Fruit fly (Drosophila melanogaster) whole organism, embryonic: ENCODE measurements around the gene Nagk.

Source experiments
- Aef1 ChIP-seq: fragments of 200-800 bp; sonication (Bioruptor generic); IDR thresholded peaks from 3 replicates; pipeline ENCODE4 v1.3.6; 2022; ENCODE audit warnings: missing biosample characterization, missing genetic modification characterization
- CG12104 ChIP-seq: fragments of 200-800 bp; sonication (Bioruptor generic); optimal IDR thresholded peaks from 3 replicates; lab custom pipeline; 2016; ENCODE audit warnings: missing biosample characterization, missing genetic modification characterization
- CG12155 ChIP-seq: fragments of 200-800 bp; sonication (Bioruptor generic); optimal IDR thresholded peaks from 3 replicates; lab custom pipeline; 2016; ENCODE audit warnings: missing biosample characterization, missing genetic modification characterization
- CG12219 ChIP-seq: fragments of 200-800 bp; sonication (Bioruptor generic); optimal IDR thresholded peaks from 3 replicates; lab custom pipeline; 2018; ENCODE audit warnings: missing biosample characterization, mild to moderate bottlenecking, missing genetic modification characterization
- CG1233 ChIP-seq: fragments of 200-800 bp; sonication (Bioruptor generic); optimal IDR thresholded peaks from 4 replicates; lab custom pipeline; 2018; ENCODE audit warnings: missing biosample characterization, mild to moderate bottlenecking, missing genetic modification characterization
- CG12659 ChIP-seq: fragments of 200-800 bp; sonication (Bioruptor generic); optimal IDR thresholded peaks from 3 replicates; lab custom pipeline; 2017; ENCODE audit warnings: mild to moderate bottlenecking, missing biosample characterization, missing genetic modification reagents, missing genetic modification characterization
- CG13424 ChIP-seq: fragments of 200-800 bp; sonication (Bioruptor generic); optimal IDR thresholded peaks from 2 replicates; lab custom pipeline; 2019; ENCODE audit warnings: missing biosample characterization, mild to moderate bottlenecking, missing genetic modification characterization, moderate library complexity
- CG14860 ChIP-seq: fragments of 200-800 bp; sonication (Bioruptor generic); IDR thresholded peaks from 3 replicates; pipeline ENCODE4 v1.3.6; 2022; ENCODE audit warnings: missing biosample characterization, missing genetic modification characterization; ENCODE audit not compliant: partially characterized antibody
- CG15269 ChIP-seq: fragments of 200-800 bp; sonication (Bioruptor generic); optimal IDR thresholded peaks from 2 replicates; lab custom pipeline; 2018; ENCODE audit warnings: missing biosample characterization, mild to moderate bottlenecking, missing genetic modification characterization, moderate library complexity
- CG15601 ChIP-seq: fragments of 200-800 bp; sonication (Bioruptor generic); optimal IDR thresholded peaks from 3 replicates; lab custom pipeline; 2019; ENCODE audit warnings: missing biosample characterization, mild to moderate bottlenecking, missing genetic modification characterization, moderate library complexity
- CG15696 ChIP-seq: fragments of 200-800 bp; sonication (Bioruptor generic); optimal IDR thresholded peaks from 2 replicates; lab custom pipeline; 2019; ENCODE audit warnings: missing biosample characterization, mild to moderate bottlenecking, missing genetic modification characterization, moderate library complexity
- CG17361 ChIP-seq: fragments of 200-800 bp; sonication (Bioruptor generic); IDR thresholded peaks from 3 replicates; pipeline ENCODE4 v1.3.6; 2022; ENCODE audit warnings: missing biosample characterization, missing genetic modification characterization
- CG17829 ChIP-seq: fragments of 200-800 bp; optimal IDR thresholded peaks from 2 replicates; lab custom pipeline; 2019; ENCODE audit warnings: missing biosample characterization, mild to moderate bottlenecking, missing genetic modification characterization, moderate library complexity
- CG2116 ChIP-seq: fragments of 200-800 bp; sonication (Bioruptor generic); optimal IDR thresholded peaks from 3 replicates; lab custom pipeline; 2018; ENCODE audit warnings: missing biosample characterization, mild to moderate bottlenecking, missing genetic modification characterization
- CG2889 ChIP-seq: fragments of 200-800 bp; sonication (Bioruptor generic); IDR thresholded peaks from 3 replicates; pipeline ENCODE4 v1.3.6; 2022; ENCODE audit warnings: missing biosample characterization, missing genetic modification characterization
- CG31388 ChIP-seq: fragments of 200-800 bp; sonication (Bioruptor generic); optimal IDR thresholded peaks from 2 replicates; lab custom pipeline; 2016; ENCODE audit warnings: missing biosample characterization, missing genetic modification characterization
- CG32532 ChIP-seq: fragments of 200-800 bp; sonication (Bioruptor generic); IDR thresholded peaks from 2 replicates; pipeline ENCODE4 v1.3.6; 2022; ENCODE audit warnings: missing biosample characterization, missing genetic modification characterization
- CG4360 ChIP-seq: fragments of 200-800 bp; sonication (Bioruptor generic); IDR thresholded peaks from 2 replicates; pipeline ENCODE4 v1.3.6; 2022; ENCODE audit warnings: missing biosample characterization, missing genetic modification characterization
- CG5953 ChIP-seq: fragments of 200-800 bp; sonication (Bioruptor generic); IDR thresholded peaks from 2 replicates; pipeline ENCODE4 v1.3.6; 2022; ENCODE audit warnings: missing biosample characterization, missing genetic modification characterization
- CG8924 ChIP-seq: fragments of 200-800 bp; optimal IDR thresholded peaks from 3 replicates; lab custom pipeline; 2019; ENCODE audit warnings: missing biosample characterization, mild to moderate bottlenecking, missing genetic modification characterization, moderate library complexity
- Eip74EF ChIP-seq, 2 experiments: fragments of 200-800 bp in 1 of 2; fragments of >200 bp in 1 of 2; sonication (Bioruptor generic) in 1 of 2; optimal IDR thresholded peaks; 2 replicates each; lab custom pipeline; 2017 to 2019; ENCODE audit warnings: missing biosample characterization in 2 of 2, missing genetic modification characterization in 2 of 2, mild to moderate bottlenecking in 1 of 2, moderate library complexity in 1 of 2
- Fer3 ChIP-seq: fragments of 200-800 bp; sonication (Bioruptor generic); optimal IDR thresholded peaks from 2 replicates; lab custom pipeline; 2018; ENCODE audit warnings: missing biosample characterization, mild to moderate bottlenecking, missing genetic modification characterization, moderate library complexity
- HLHmδ ChIP-seq: fragments of 200-800 bp; sonication (Bioruptor generic); optimal IDR thresholded peaks from 2 replicates; lab custom pipeline; 2018; ENCODE audit warnings: missing biosample characterization, mild to moderate bottlenecking, missing genetic modification characterization, moderate library complexity
- Hmr ChIP-seq: fragments of 200-800 bp; sonication (Bioruptor generic); optimal IDR thresholded peaks from 3 replicates; lab custom pipeline; 2017; ENCODE audit warnings: mild to moderate bottlenecking, missing biosample characterization, missing genetic modification reagents, missing genetic modification characterization
- MBD-R2 ChIP-seq: fragments of 200-800 bp; sonication (Bioruptor generic); IDR thresholded peaks from 2 replicates; pipeline ENCODE4 v1.3.6; 2022; ENCODE audit warnings: missing biosample characterization, missing genetic modification characterization
- Optix ChIP-seq: fragments of 200-800 bp; sonication (Bioruptor generic); IDR thresholded peaks from 3 replicates; pipeline ENCODE4 v1.3.6; 2022; ENCODE audit warnings: missing biosample characterization, missing genetic modification characterization
- PHDP ChIP-seq: fragments of 200-800 bp; sonication (Bioruptor generic); optimal IDR thresholded peaks from 3 replicates; lab custom pipeline; 2018; ENCODE audit warnings: missing biosample characterization, mild to moderate bottlenecking, missing genetic modification characterization, moderate library complexity
- Poxn ChIP-seq: fragments of 200-800 bp; sonication (Bioruptor generic); IDR thresholded peaks from 2 replicates; pipeline ENCODE4 v1.3.6; 2022; ENCODE audit warnings: missing biosample characterization, missing genetic modification characterization
- Ptx1 ChIP-seq: fragments of 200-800 bp; sonication (Bioruptor generic); IDR thresholded peaks from 2 replicates; pipeline ENCODE4 v1.3.6; 2022; ENCODE audit warnings: missing biosample characterization, missing genetic modification characterization
- Sry-β ChIP-seq: fragments of 200-800 bp; sonication (Bioruptor generic); optimal IDR thresholded peaks from 2 replicates; lab custom pipeline; 2018; ENCODE audit warnings: missing biosample characterization, mild to moderate bottlenecking, missing genetic modification characterization, moderate library complexity
- ab ChIP-seq: fragments of 200-800 bp; sonication (Bioruptor generic); optimal IDR thresholded peaks from 2 replicates; lab custom pipeline; 2016; ENCODE audit warnings: missing biosample characterization, missing genetic modification characterization
- bcd ChIP-seq: fragments of 200-800 bp; sonication (Bioruptor generic); optimal IDR thresholded peaks from 2 replicates; lab custom pipeline; 2017; ENCODE audit warnings: missing biosample characterization, mild to moderate bottlenecking, missing genetic modification characterization
- crol ChIP-seq: fragments of 200-800 bp; sonication (Bioruptor generic); IDR thresholded peaks from 2 replicates; pipeline ENCODE4 v1.3.6; 2022; ENCODE audit warnings: missing biosample characterization, missing genetic modification characterization
- crp ChIP-seq, 2 experiments: fragments of 200-800 bp; sonication (Bioruptor generic); optimal IDR thresholded peaks; 2 replicates in 1 of 2; 3 replicates in 1 of 2; lab custom pipeline; 2017; ENCODE audit warnings: missing biosample characterization in 2 of 2, missing genetic modification characterization in 2 of 2, mild to moderate bottlenecking in 1 of 2, moderate library complexity in 1 of 2
- danr ChIP-seq: fragments of 200-800 bp; sonication (Bioruptor generic); IDR thresholded peaks from 2 replicates; pipeline ENCODE4 v1.3.6; 2022; ENCODE audit warnings: missing biosample characterization, missing genetic modification characterization
- dmrt11E ChIP-seq: fragments of 200-800 bp; sonication (Bioruptor generic); optimal IDR thresholded peaks from 3 replicates; lab custom pipeline; 2018; ENCODE audit warnings: missing biosample characterization, mild to moderate bottlenecking, missing genetic modification characterization, moderate library complexity
- grau ChIP-seq: fragments of 200-800 bp; optimal IDR thresholded peaks from 3 replicates; lab custom pipeline; 2019; ENCODE audit warnings: missing biosample characterization, mild to moderate bottlenecking, missing genetic modification characterization, moderate library complexity
- klu ChIP-seq: fragments of 200-800 bp; sonication (Bioruptor generic); IDR thresholded peaks from 2 replicates; pipeline ENCODE4 v1.3.6; 2022; ENCODE audit warnings: missing biosample characterization, missing genetic modification characterization
- lilli ChIP-seq: fragments of 200-800 bp; sonication (Bioruptor generic); optimal IDR thresholded peaks from 3 replicates; lab custom pipeline; 2016; ENCODE audit warnings: missing biosample characterization, missing genetic modification characterization
- nerfin-1 ChIP-seq: fragments of 200-800 bp; sonication (Bioruptor generic); optimal IDR thresholded peaks from 3 replicates; lab custom pipeline; 2019; ENCODE audit warnings: missing biosample characterization, mild to moderate bottlenecking, missing genetic modification characterization, moderate library complexity
- onecut ChIP-seq: fragments of 200-800 bp; sonication (Bioruptor generic); IDR thresholded peaks from 2 replicates; pipeline ENCODE4 v1.3.6; 2022; ENCODE audit warnings: missing biosample characterization, missing genetic modification characterization
- otp ChIP-seq: fragments of 200-800 bp; sonication (Bioruptor generic); IDR thresholded peaks from 3 replicates; pipeline ENCODE4, ENCODE4 v1.3.6; 2022; ENCODE audit warnings: missing biosample characterization, missing genetic modification characterization
- pb ChIP-seq: fragments of 200-800 bp; sonication (Bioruptor generic); optimal IDR thresholded peaks from 3 replicates; lab custom pipeline; 2016; ENCODE audit warnings: missing biosample characterization, missing genetic modification characterization
- phol ChIP-seq: fragments of 200-800 bp; sonication (Bioruptor generic); optimal IDR thresholded peaks from 3 replicates; lab custom pipeline; 2018; ENCODE audit warnings: missing biosample characterization, mild to moderate bottlenecking, missing genetic modification characterization, moderate library complexity
- sens ChIP-seq: fragments of 200-800 bp; sonication (Bioruptor generic); peaks from one replicate; lab custom pipeline; 2016; ENCODE audit warnings: missing biosample characterization, missing genetic modification characterization
- sisA ChIP-seq: fragments of 200-800 bp; sonication (Bioruptor generic); IDR thresholded peaks from 2 replicates; pipeline ENCODE4 v1.3.6; 2022; ENCODE audit warnings: missing biosample characterization, missing genetic modification characterization
- stc ChIP-seq: fragments of 200-800 bp; sonication (Bioruptor generic); IDR thresholded peaks from 2 replicates; pipeline ENCODE4 v1.3.6; 2022; ENCODE audit warnings: missing biosample characterization, missing genetic modification characterization
- trem ChIP-seq: fragments of 200-800 bp; optimal IDR thresholded peaks from 3 replicates; lab custom pipeline; 2019; ENCODE audit warnings: missing biosample characterization, mild to moderate bottlenecking, missing genetic modification characterization, moderate library complexity
- twi ChIP-seq: fragments of 200-800 bp; optimal IDR thresholded peaks from 2 replicates; lab custom pipeline; 2019; ENCODE audit warnings: missing biosample characterization, mild to moderate bottlenecking, missing genetic modification characterization, moderate library complexity
- vvl ChIP-seq: fragments of 200-800 bp; sonication (Bioruptor generic); IDR thresholded peaks from 2 replicates; pipeline ENCODE4 v1.3.6; 2022; ENCODE audit warnings: missing biosample characterization, missing genetic modification characterization
- yki ChIP-seq: fragments of >200 bp; optimal IDR thresholded peaks from 3 replicates; lab custom pipeline; 2018

The Nagk gene

dm6 chr3R:15350993-15351426 lies 8.0 kb upstream of the Nagk start, which contains the start of the genes Trs33 and Tmtc4 (continued):
- TF ChIP-seq Eip74EF (GFP tag; optimal IDR thresholded peaks at IDR 0.05; lab: Kevin White, UChicago): peak in 1 of 2 experiments; percentile 17
- peak; percentile 59 for TF ChIP-seq CG2116 (GFP tag; lab: Kevin White, UChicago)
- peak; percentile 71 for TF ChIP-seq vvl (GFP tag; lab: Robert Waterston, UW)
- TF ChIP-seq nerfin-1 (tag; lab: Kevin White, UChicago): peak; percentile 46
- TF ChIP-seq CG17361 (GFP tag; lab: Robert Waterston, UW): peak; percentile 57; the same call in 2 of the 3 replicates
- TF ChIP-seq otp (GFP tag; lab: Robert Waterston, UW): no peak
- TF ChIP-seq twi: peak; percentile 44
- no peak for TF ChIP-seq Poxn (GFP tag; lab: Robert Waterston, UW)
- TF ChIP-seq CG5953 (GFP tag; lab: Robert Waterston, UW): no peak
- peak; percentile 26 for TF ChIP-seq bcd
- TF ChIP-seq CG32532: peak; percentile 19; the same call in 1 of the 2 replicates
- peak; percentile 38 for TF ChIP-seq phol (tag; lab: Kevin White, UChicago)
- TF ChIP-seq CG12155 (GFP tag; lab: Kevin White, UChicago): peak; percentile 28
- peak; percentile 49 for TF ChIP-seq grau (tag; lab: Kevin White, UChicago)
- no peak for TF ChIP-seq Optix (GFP tag; lab: Robert Waterston, UW)
- TF ChIP-seq Sry-β: peak; percentile 89
- peak; percentile 47 for TF ChIP-seq CG15696 (tag; lab: Kevin White, UChicago)
- peak; percentile 32 for TF ChIP-seq Fer3 (tag; lab: Kevin White, UChicago)
- peak; percentile 51 for TF ChIP-seq PHDP
- peak; percentile 31 for TF ChIP-seq CG15601
- peak; percentile 67 for TF ChIP-seq sens (GFP tag; lab: Kevin White, UChicago)
- peak; percentile 30 for TF ChIP-seq Hmr (GFP tag; lab: Kevin White, UChicago)
- no peak for TF ChIP-seq pb (GFP tag; lab: Kevin White, UChicago)
- peak in 1 of 2 experiments; percentile 89 for TF ChIP-seq crp (GFP tag; optimal IDR thresholded peaks at IDR 0.05; lab: Kevin White, UChicago)
- no peak for TF ChIP-seq HLHmδ (GFP tag; lab: Kevin White, UChicago)
- TF ChIP-seq stc (GFP tag; lab: Robert Waterston, UW): no peak
- TF ChIP-seq CG13424 (tag; lab: Kevin White, UChicago): peak; percentile 67
- peak; percentile 49 for TF ChIP-seq CG8924
- peak; percentile 41; the same call in 1 of the 2 replicates for TF ChIP-seq CG4360 (GFP tag; lab: Robert Waterston, UW)
- TF ChIP-seq Ptx1 (GFP tag; lab: Robert Waterston, UW): 0 out of 2 replicates have a peak, but pooled peaks have one; percentile 33
- peak; percentile 21 for TF ChIP-seq CG12104 (GFP tag; lab: Kevin White, UChicago)
- TF ChIP-seq CG15269 (tag; lab: Kevin White, UChicago): peak; percentile 59
- TF ChIP-seq sisA: no peak
- no peak for TF ChIP-seq CG31388 (GFP tag; lab: Kevin White, UChicago)
- TF ChIP-seq CG1233 (GFP tag; lab: Kevin White, UChicago): no peak
- no peak for TF ChIP-seq danr (GFP tag; lab: Robert Waterston, UW)
- peak; percentile 76 for TF ChIP-seq trem
- peak; percentile 27; the same call in 1 of the 2 replicates for TF ChIP-seq crol (GFP tag; lab: Robert Waterston, UW)
- peak; percentile 61 for TF ChIP-seq CG12659 (GFP tag; lab: Kevin White, UChicago)
- peak; percentile 93 for TF ChIP-seq MBD-R2 (GFP tag; lab: Robert Waterston, UW)
- no peak for TF ChIP-seq onecut
- TF ChIP-seq lilli (GFP tag; lab: Kevin White, UChicago): peak; percentile 16
- no peak for TF ChIP-seq yki
- peak; percentile 65 for TF ChIP-seq CG17829
- no peak for TF ChIP-seq CG14860 (GFP tag; lab: Robert Waterston, UW)
- TF ChIP-seq Aef1: peak; percentile 43; the same call in 2 of the 3 replicates
- no peak for TF ChIP-seq ab (GFP tag; lab: Kevin White, UChicago)
- TF ChIP-seq klu (GFP tag; lab: Robert Waterston, UW): peak; percentile 28; the same call in 1 of the 2 replicates
- TF ChIP-seq CG2889: no peak
- peak; percentile 28 for TF ChIP-seq dmrt11E (tag; lab: Kevin White, UChicago)
- no peak for TF ChIP-seq CG12219
